Worm (Caenorhabditis elegans) whole organism, L2 larva: ENCODE measurements around the gene C15C7.6.
A peak's percentile ranks its signal among the peaks of the same experiment; 100 is the strongest.

Experiments used
- C34F6.9 ChIP-seq: fragments of 150-350 bp; optimal IDR thresholded peaks from 2 replicates; lab custom pipeline; 2014; ENCODE audit warnings: missing biosample characterization, missing genetic modification characterization
- F13H6.1 ChIP-seq: sonication (generic microtip); optimal IDR thresholded peaks from 2 replicates; lab custom pipeline; 2016; ENCODE audit warnings: missing genetic modification characterization, missing compliant biosample characterization
- R02D3.7 ChIP-seq: fragments of 150-350 bp; optimal IDR thresholded peaks from 2 replicates; lab custom pipeline; 2014; ENCODE audit warnings: missing biosample characterization, missing genetic modification characterization
- Y55F3AM.14 ChIP-seq: fragments of 200-800 bp; sonication (Bioruptor generic); optimal IDR thresholded peaks from 2 replicates; lab custom pipeline; 2018; ENCODE audit warnings: mild to moderate bottlenecking, missing genetic modification characterization, missing compliant biosample characterization
- alr-1 ChIP-seq: fragments of 150-350 bp; optimal IDR thresholded peaks from 2 replicates; lab custom pipeline; 2014; ENCODE audit warnings: missing biosample characterization, missing genetic modification characterization
- ama-1 ChIP-seq: fragments of 150-350 bp; optimal IDR thresholded peaks from 2 replicates; lab custom pipeline; 2018; ENCODE audit warnings: inconsistent platforms
- blmp-1 ChIP-seq: sonication (generic microtip); optimal IDR thresholded peaks from 2 replicates; lab custom pipeline; 2017; ENCODE audit warnings: missing genetic modification characterization, mild to moderate bottlenecking, missing compliant biosample characterization, antibody characterized with exemption, moderate library complexity; ENCODE audit not compliant: insufficient read depth
- ceh-16 ChIP-seq: fragments of 150-350 bp; optimal IDR thresholded peaks from 2 replicates; lab custom pipeline; 2014; ENCODE audit warnings: missing biosample characterization, missing genetic modification characterization
- crh-2 ChIP-seq: sonication (generic microtip); optimal IDR thresholded peaks from 2 replicates; lab custom pipeline; 2017; ENCODE audit warnings: missing biosample characterization, missing genetic modification characterization
- egl-27 ChIP-seq: sonication (generic microtip); optimal IDR thresholded peaks from 3 replicates; lab custom pipeline; 2017; ENCODE audit warnings: missing biosample characterization, missing genetic modification reagents, missing genetic modification characterization
- elt-3 ChIP-seq: sonication (generic microtip); optimal IDR thresholded peaks from 2 replicates; lab custom pipeline; 2017; ENCODE audit warnings: missing biosample characterization, missing genetic modification characterization
- fos-1 ChIP-seq: fragments of 150-350 bp; optimal IDR thresholded peaks from 2 replicates; lab custom pipeline; 2014; ENCODE audit warnings: missing biosample characterization, missing genetic modification characterization
- lin-13 ChIP-seq: fragments of 150-350 bp; optimal IDR thresholded peaks from 2 replicates; lab custom pipeline; 2014; ENCODE audit warnings: missing biosample characterization, missing genetic modification reagents, missing genetic modification characterization
- lsy-2 ChIP-seq, 2 experiments: fragments of 150-350 bp in 1 of 2; sonication (generic microtip) in 1 of 2; optimal IDR thresholded peaks; 2 replicates each; lab custom pipeline; 2014 to 2017; ENCODE audit warnings: missing biosample characterization in 2 of 2, missing genetic modification characterization in 2 of 2
- mdl-1 ChIP-seq, 2 experiments: fragments of 150-350 bp in 1 of 2; sonication (generic microtip) in 1 of 2; optimal IDR thresholded peaks; 2 replicates each; lab custom pipeline; 2017; ENCODE audit warnings: missing biosample characterization in 2 of 2, missing genetic modification characterization in 2 of 2
- nhr-10 ChIP-seq: sonication (generic microtip); optimal IDR thresholded peaks from 2 replicates; lab custom pipeline; 2017; ENCODE audit warnings: missing biosample characterization, missing genetic modification characterization
- nhr-12 ChIP-seq: fragments of 150-350 bp; optimal IDR thresholded peaks from 2 replicates; lab custom pipeline; 2014; ENCODE audit warnings: missing biosample characterization, missing genetic modification characterization
- nhr-129 ChIP-seq: fragments of 150-350 bp; optimal IDR thresholded peaks from 2 replicates; lab custom pipeline; 2014; ENCODE audit warnings: missing biosample characterization, missing genetic modification characterization
- nhr-21 ChIP-seq: fragments of 150-350 bp; optimal IDR thresholded peaks from 2 replicates; lab custom pipeline; 2014; ENCODE audit warnings: missing biosample characterization, missing genetic modification characterization
- nhr-23 ChIP-seq: fragments of 150-350 bp; optimal IDR thresholded peaks from 2 replicates; lab custom pipeline; 2014; ENCODE audit warnings: missing biosample characterization, missing genetic modification reagents, missing genetic modification characterization
- nhr-237 ChIP-seq: fragments of 150-350 bp; optimal IDR thresholded peaks from 2 replicates; lab custom pipeline; 2014; ENCODE audit warnings: missing biosample characterization, missing genetic modification characterization
- sem-4 ChIP-seq: fragments of 150-350 bp; optimal IDR thresholded peaks from 2 replicates; lab custom pipeline; 2014; ENCODE audit warnings: missing biosample characterization, missing genetic modification reagents, missing genetic modification characterization
- skn-1 ChIP-seq: sonication (generic microtip); optimal IDR thresholded peaks from 2 replicates; lab custom pipeline; 2017; ENCODE audit warnings: missing biosample characterization, missing genetic modification characterization
- sma-3 ChIP-seq: sonication (generic microtip); optimal IDR thresholded peaks from 2 replicates; lab custom pipeline; 2016; ENCODE audit warnings: missing genetic modification reagents, missing genetic modification characterization, missing compliant biosample characterization
- sma-9 ChIP-seq, 2 experiments: fragments of 150-350 bp in 1 of 2; sonication (generic microtip) in 1 of 2; optimal IDR thresholded peaks; 2 replicates each; lab custom pipeline; 2014 to 2016; ENCODE audit warnings: missing genetic modification characterization in 2 of 2, mild to moderate bottlenecking in 1 of 2, missing biosample characterization in 1 of 2, missing compliant biosample characterization in 1 of 2, missing genetic modification reagents in 1 of 2, moderate library complexity in 1 of 2
- unc-39 ChIP-seq: fragments of 150-350 bp; optimal IDR thresholded peaks from 2 replicates; lab custom pipeline; 2014; ENCODE audit warnings: missing biosample characterization, missing genetic modification characterization
- unc-62 ChIP-seq: fragments of 150-350 bp; optimal IDR thresholded peaks from 2 replicates; lab custom pipeline; 2014; ENCODE audit warnings: missing biosample characterization, missing genetic modification reagents, missing genetic modification characterization
- zag-1 ChIP-seq: fragments of 150-350 bp; optimal IDR thresholded peaks from 2 replicates; lab custom pipeline; 2014; ENCODE audit warnings: missing biosample characterization, missing genetic modification characterization
- ztf-1 ChIP-seq: fragments of 200-800 bp; sonication (Bioruptor generic); conservative IDR thresholded peaks from 2 replicates; pipeline ENCODE4 v1.3.6; 2022; ENCODE audit warnings: missing genetic modification characterization, missing compliant biosample characterization
- ztf-4 ChIP-seq: fragments of 150-350 bp; optimal IDR thresholded peaks from 2 replicates; lab custom pipeline; 2014; ENCODE audit warnings: missing biosample characterization, missing genetic modification characterization

C15C7.6 gene

DNA sequence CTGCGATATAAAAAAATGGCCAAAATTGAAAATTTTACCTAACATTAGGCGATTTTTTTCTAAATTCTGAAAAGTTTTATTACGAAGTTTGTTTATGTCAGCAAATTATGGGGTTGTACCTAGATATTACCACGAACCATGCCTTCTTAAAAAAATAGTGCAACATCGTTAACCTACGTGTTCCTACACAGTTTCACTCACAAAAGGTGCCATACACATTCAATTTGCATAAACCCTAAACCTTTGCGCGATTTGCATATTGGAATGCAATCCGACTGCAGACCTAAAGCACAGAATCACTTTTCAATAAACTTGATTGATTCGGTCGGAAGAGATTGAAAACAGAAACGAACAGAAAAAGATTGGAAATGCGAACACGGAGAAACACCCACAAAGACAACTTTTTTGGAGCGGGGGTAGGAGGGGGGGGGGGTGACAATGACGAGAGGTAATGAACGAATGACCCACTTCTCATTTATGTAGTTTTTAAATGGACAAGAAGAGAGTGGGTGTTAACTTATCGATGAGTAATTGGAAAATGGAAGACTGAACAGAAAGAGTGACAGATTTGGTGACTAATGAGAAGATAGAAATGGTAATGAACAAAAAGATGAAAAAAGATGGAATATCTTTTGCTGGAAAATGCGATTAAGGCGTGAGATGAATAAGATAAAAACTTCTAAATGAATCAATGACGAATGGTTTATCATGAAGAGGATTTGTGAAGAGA, 14.1 kb downstream of the C15C7.6 start:
- no peak for TF ChIP-seq ceh-16
- TF ChIP-seq fos-1 (tag; lab: Kevin White, UChicago), result peak; percentile 86
- no peak for TF ChIP-seq elt-3 (tag; lab: Kevin White, UChicago)
- TF ChIP-seq sma-3 (GFP tag; lab: Kevin White, UChicago), result peak; percentile 9
- no peak for TF ChIP-seq ztf-1 (GFP tag; lab: Robert Waterston, UW)
- TF ChIP-seq mdl-1 (tag; optimal IDR thresholded peaks at IDR 0.05; lab: Kevin White, UChicago), result no peak
- no peak for TF ChIP-seq unc-62

DNA sequence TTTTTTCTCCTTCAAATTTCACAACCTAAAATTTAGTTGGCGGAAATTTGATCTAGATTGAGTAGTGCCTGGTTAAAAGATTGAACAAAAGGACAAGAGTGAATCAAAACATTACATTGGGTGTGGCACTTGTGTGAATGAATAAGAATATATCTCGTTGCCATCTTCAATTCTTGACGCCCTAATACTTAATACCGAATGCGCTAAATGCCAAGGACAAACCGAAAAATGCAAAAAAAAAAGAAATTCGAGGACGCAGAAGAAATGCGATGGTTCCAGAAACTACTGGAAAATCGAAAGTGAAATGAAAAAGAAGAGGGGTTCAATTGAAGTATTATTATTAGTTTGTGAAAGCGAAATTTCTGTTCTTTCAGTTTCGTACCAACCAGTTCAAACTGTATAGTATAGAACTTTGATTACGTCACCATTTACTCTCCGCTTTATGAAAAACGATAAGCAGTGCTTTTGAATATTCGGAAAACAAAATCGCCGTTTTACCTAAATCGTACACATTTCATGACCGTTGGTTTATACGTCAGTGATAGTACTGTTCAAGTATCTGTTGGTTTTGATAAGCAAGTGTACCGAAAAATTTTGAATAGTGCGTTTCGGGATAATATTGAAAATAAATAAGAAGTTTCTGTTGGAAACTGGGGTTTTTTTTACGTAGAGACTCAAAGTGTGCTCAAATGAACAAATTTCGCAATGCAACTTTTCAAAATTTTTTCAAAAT, 15.1 kb downstream of the C15C7.6 start:
- TF ChIP-seq nhr-21 (no peak), fos-1 (tag; lab: Kevin White, UChicago) (peak; percentile 45), blmp-1 (tag; lab: Kevin White, UChicago) (no peak), sem-4 (tag; lab: Kevin White, UChicago) (no peak), skn-1 (tag; lab: Kevin White, UChicago) (no peak), nhr-23 (no peak), R02D3.7 (no peak)

DNA sequence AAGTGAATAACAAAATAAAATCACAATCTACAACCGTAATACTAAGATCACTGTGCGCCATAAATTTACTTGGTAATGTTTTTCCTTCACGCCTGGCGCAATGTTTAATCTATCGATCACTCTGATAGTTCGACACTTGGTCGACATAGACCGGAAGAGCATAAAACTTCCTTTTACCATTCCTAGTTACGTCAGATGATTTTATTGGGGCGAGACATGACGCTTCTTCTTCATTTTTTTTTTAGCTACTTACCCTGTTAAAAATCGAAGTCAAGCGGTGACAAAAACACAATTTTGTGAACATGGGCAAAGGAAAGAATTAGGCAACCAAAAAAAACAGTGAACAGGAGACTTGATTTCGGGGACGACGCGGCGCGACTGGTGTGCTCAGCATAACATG, 15.8 kb downstream of the C15C7.6 start:
- TF ChIP-seq nhr-12 (tag; lab: Kevin White, UChicago) (no peak), unc-62 (no peak), nhr-129 (peak; percentile 59), ceh-16 (no peak), lsy-2 (tag; optimal IDR thresholded peaks at IDR 0.05; lab: Kevin White, UChicago) (no peak), ztf-4 (tag; lab: Kevin White, UChicago) (no peak), sem-4 (tag; lab: Kevin White, UChicago) (no peak), sma-9 (GFP tag; optimal IDR thresholded peaks at IDR 0.05; lab: Kevin White, UChicago) (peak; percentile 34), sma-9 (tag; optimal IDR thresholded peaks at IDR 0.05; lab: Kevin White, UChicago) (no peak), fos-1 (tag; lab: Kevin White, UChicago) (peak; percentile 39), nhr-23 (no peak), elt-3 (tag; lab: Kevin White, UChicago) (no peak), ama-1 (lab: Kevin White, UChicago) (no peak), lin-13 (GFP tag; lab: Kevin White, UChicago) (no peak), nhr-237 (tag; lab: Kevin White, UChicago) (no peak), skn-1 (tag; lab: Kevin White, UChicago) (no peak), crh-2 (tag; lab: Kevin White, UChicago) (peak; percentile 1)

DNA sequence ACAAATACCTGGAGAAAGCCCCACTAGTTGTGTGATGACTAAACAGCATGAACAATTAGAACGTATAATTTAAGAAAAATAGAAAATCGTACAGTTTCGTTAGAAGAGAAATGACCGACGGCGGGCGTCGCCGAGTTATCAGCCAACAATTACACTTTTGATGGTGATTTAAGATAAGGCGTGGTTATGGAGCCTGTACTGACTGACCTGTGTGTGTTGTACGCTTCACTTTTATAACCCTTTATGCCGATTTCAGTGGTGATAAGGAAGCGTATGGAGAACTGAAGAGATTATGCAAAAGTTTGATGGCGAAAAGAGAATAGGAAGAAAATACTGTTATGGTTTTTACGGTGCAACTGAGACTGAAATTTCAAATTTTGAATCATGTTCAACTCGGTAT, 17.2 kb downstream of the C15C7.6 start:
- peak; percentile 46 for TF ChIP-seq crh-2 (tag; lab: Kevin White, UChicago)
- TF ChIP-seq egl-27 (tag; lab: Kevin White, UChicago), result peak; percentile 6
- peak; percentile 5 for TF ChIP-seq nhr-129
- no peak for TF ChIP-seq alr-1 (tag; lab: Kevin White, UChicago)
- no peak for TF ChIP-seq lsy-2 (tag; optimal IDR thresholded peaks at IDR 0.05; lab: Kevin White, UChicago)
- peak; percentile 65 for TF ChIP-seq F13H6.1
- peak; percentile 92 for TF ChIP-seq fos-1 (tag; lab: Kevin White, UChicago)
- TF ChIP-seq zag-1 (tag; lab: Kevin White, UChicago), result no peak
- TF ChIP-seq C34F6.9, result no peak
- no peak for TF ChIP-seq Y55F3AM.14 (GFP tag; lab: Kevin White, UChicago)
- TF ChIP-seq sma-3 (GFP tag; lab: Kevin White, UChicago), result peak; percentile 20
- peak; percentile 63 for TF ChIP-seq sma-9 (GFP tag; optimal IDR thresholded peaks at IDR 0.05; lab: Kevin White, UChicago)
- no peak for TF ChIP-seq sma-9 (tag; optimal IDR thresholded peaks at IDR 0.05; lab: Kevin White, UChicago)

DNA sequence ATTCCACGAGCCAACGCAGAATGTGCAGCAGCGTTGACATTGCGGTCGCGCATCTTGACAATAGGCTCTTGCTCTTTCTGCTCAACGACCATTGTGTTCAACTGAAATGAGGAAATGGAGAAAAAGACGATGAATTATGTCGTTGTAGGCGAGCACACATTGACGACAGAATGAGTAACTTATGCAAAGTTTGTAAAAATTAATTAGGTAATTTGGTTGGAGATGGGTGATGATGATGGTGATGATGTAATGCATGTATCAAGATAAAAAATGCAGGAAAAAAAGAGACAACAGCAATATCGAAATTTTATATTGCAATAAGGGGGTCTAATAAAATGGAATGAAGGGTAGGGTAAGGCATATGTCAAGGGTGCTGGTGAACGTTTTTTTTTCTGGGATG, 18.0 kb downstream of the C15C7.6 start, which contains the start of gene bbln-1:
bbln-1 (minus strand) TSS at position 101 of the 400 bp plus-strand sequence.
- TF ChIP-seq R02D3.7 (no peak), unc-39 (tag; lab: Kevin White, UChicago) (no peak), ztf-4 (tag; lab: Kevin White, UChicago) (no peak), nhr-10 (tag; lab: Kevin White, UChicago) (no peak), egl-27 (tag; lab: Kevin White, UChicago) (no peak), ceh-16 (no peak), sma-9 (GFP tag; optimal IDR thresholded peaks at IDR 0.05; lab: Kevin White, UChicago) (no peak), sma-9 (tag; optimal IDR thresholded peaks at IDR 0.05; lab: Kevin White, UChicago) (no peak), ztf-1 (GFP tag; lab: Robert Waterston, UW) (no peak), fos-1 (tag; lab: Kevin White, UChicago) (no peak), lsy-2 (tag; optimal IDR thresholded peaks at IDR 0.05; lab: Kevin White, UChicago) (no peak), zag-1 (tag; lab: Kevin White, UChicago) (no peak), nhr-23 (no peak)
